Worm (Caenorhabditis elegans) whole organism, mixed stage, embryonic: Measurements from ENCODE around the gene fbxb-60.

Experiments used
- M03D4.4 ChIP-seq: sonication (generic microtip); optimal IDR thresholded peaks from 2 replicates; lab custom pipeline; 2017; ENCODE audit warnings: mild to moderate bottlenecking, missing genetic modification characterization, missing compliant biosample characterization
- bed-3 ChIP-seq: fragments of 200-800 bp; sonication (Bioruptor generic); optimal IDR thresholded peaks from 3 replicates; lab custom pipeline; 2018; ENCODE audit warnings: mild to moderate bottlenecking, missing genetic modification characterization, moderate library complexity, missing compliant biosample characterization
- blmp-1 ChIP-seq: fragments of 150-350 bp; optimal IDR thresholded peaks from 2 replicates; lab custom pipeline; 2014; ENCODE audit warnings: missing biosample characterization, missing genetic modification characterization
- ceh-39 ChIP-seq: fragments of 150-350 bp; optimal IDR thresholded peaks from 2 replicates; lab custom pipeline; 2014; ENCODE audit warnings: missing biosample characterization, missing genetic modification characterization
- ceh-83 ChIP-seq: fragments of 200-800 bp; sonication (Bioruptor generic); optimal IDR thresholded peaks from 2 replicates; lab custom pipeline; 2018; ENCODE audit warnings: mild to moderate bottlenecking, missing genetic modification characterization, missing compliant biosample characterization
- ces-1 ChIP-seq: fragments of 150-350 bp; optimal IDR thresholded peaks from 2 replicates; lab custom pipeline; 2014; ENCODE audit warnings: missing biosample characterization, missing genetic modification reagents, missing genetic modification characterization
- cnd-1 ChIP-seq: fragments of 200-800 bp; sonication (Bioruptor generic); optimal IDR thresholded peaks from 2 replicates; lab custom pipeline; 2018; ENCODE audit warnings: mild to moderate bottlenecking, missing genetic modification characterization, missing compliant biosample characterization
- drap-1 ChIP-seq: fragments of 200-800 bp; sonication (Bioruptor generic); optimal IDR thresholded peaks from 3 replicates; lab custom pipeline; 2018; ENCODE audit warnings: mild to moderate bottlenecking, missing genetic modification characterization, missing compliant biosample characterization
- elt-1 ChIP-seq: sonication (generic microtip); optimal IDR thresholded peaks from 2 replicates; lab custom pipeline; 2017; ENCODE audit warnings: missing genetic modification characterization, mild to moderate bottlenecking, missing compliant biosample characterization, antibody characterized with exemption, moderate library complexity, borderline replicate concordance; ENCODE audit not compliant: insufficient read depth
- elt-3 ChIP-seq: fragments of 150-350 bp; optimal IDR thresholded peaks from 2 replicates; lab custom pipeline; 2014; ENCODE audit warnings: missing biosample characterization, missing genetic modification characterization
- ham-2 ChIP-seq: fragments of 200-800 bp; sonication (Bioruptor generic); optimal IDR thresholded peaks from 2 replicates; lab custom pipeline; 2018; ENCODE audit warnings: mild to moderate bottlenecking, missing genetic modification characterization, missing compliant biosample characterization
- lin-32 ChIP-seq: fragments of 200-800 bp; sonication (Bioruptor generic); optimal IDR thresholded peaks from 2 replicates; lab custom pipeline; 2018; ENCODE audit warnings: mild to moderate bottlenecking, missing genetic modification characterization, missing compliant biosample characterization
- lsy-2 ChIP-seq: fragments of 150-350 bp; optimal IDR thresholded peaks from 2 replicates; lab custom pipeline; 2014; ENCODE audit warnings: missing biosample characterization, missing genetic modification characterization
- mep-1 ChIP-seq: fragments of 150-350 bp; optimal IDR thresholded peaks from 2 replicates; lab custom pipeline; 2017; ENCODE audit warnings: missing biosample characterization, missing genetic modification reagents, missing genetic modification characterization, inconsistent platforms
- mls-2 ChIP-seq: sonication (generic microtip); optimal IDR thresholded peaks from 2 replicates; lab custom pipeline; 2016; ENCODE audit warnings: mild to moderate bottlenecking, missing genetic modification characterization, moderate library complexity, missing compliant biosample characterization
- nhr-12 ChIP-seq: fragments of 150-350 bp; optimal IDR thresholded peaks from 2 replicates; lab custom pipeline; 2014; ENCODE audit warnings: missing biosample characterization, missing genetic modification characterization
- nhr-2 ChIP-seq: fragments of 150-350 bp; optimal IDR thresholded peaks from 2 replicates; lab custom pipeline; 2014; ENCODE audit warnings: missing biosample characterization, missing genetic modification characterization
- nhr-76 ChIP-seq: sonication (generic microtip); optimal IDR thresholded peaks from 2 replicates; lab custom pipeline; 2017; ENCODE audit warnings: missing biosample characterization, missing genetic modification characterization
- pha-4 ChIP-seq: fragments of 150-350 bp; optimal IDR thresholded peaks from 2 replicates; lab custom pipeline; 2018; ENCODE audit warnings: missing biosample characterization, missing genetic modification reagents, missing genetic modification characterization
- sem-2 ChIP-seq: fragments of 200-800 bp; sonication (Bioruptor generic); optimal IDR thresholded peaks from 2 replicates; lab custom pipeline; 2018; ENCODE audit warnings: mild to moderate bottlenecking, missing genetic modification characterization, missing compliant biosample characterization
- snpc-4 ChIP-seq: fragments of 150-350 bp; optimal IDR thresholded peaks from 2 replicates; lab custom pipeline; 2014; ENCODE audit warnings: missing biosample characterization, missing genetic modification characterization
- sptf-1 ChIP-seq: sonication (generic microtip); optimal IDR thresholded peaks from 2 replicates; lab custom pipeline; 2017; ENCODE audit warnings: mild to moderate bottlenecking, missing genetic modification characterization, moderate library complexity, missing compliant biosample characterization
- tbx-8 ChIP-seq: fragments of 200-800 bp; sonication (Bioruptor generic); optimal IDR thresholded peaks from 2 replicates; lab custom pipeline; 2018; ENCODE audit warnings: mild to moderate bottlenecking, missing genetic modification characterization, moderate library complexity, missing compliant biosample characterization
- unc-120 ChIP-seq: sonication (generic microtip); optimal IDR thresholded peaks from 2 replicates; lab custom pipeline; 2017; ENCODE audit warnings: missing genetic modification characterization, missing compliant biosample characterization; ENCODE audit not compliant: poor library complexity, severe bottlenecking
- unc-39 ChIP-seq: fragments of 150-350 bp; optimal IDR thresholded peaks from 2 replicates; lab custom pipeline; 2014; ENCODE audit warnings: missing biosample characterization, missing genetic modification characterization
- unc-62 ChIP-seq: fragments of 150-350 bp; optimal IDR thresholded peaks from 2 replicates; lab custom pipeline; 2014; ENCODE audit warnings: missing biosample characterization, missing genetic modification reagents, missing genetic modification characterization
- zip-8 ChIP-seq: fragments of 150-350 bp; optimal IDR thresholded peaks from 2 replicates; lab custom pipeline; 2014; ENCODE audit warnings: missing biosample characterization, missing genetic modification characterization
- ztf-11 ChIP-seq: fragments of 150-350 bp; optimal IDR thresholded peaks from 2 replicates; lab custom pipeline; 2014; ENCODE audit warnings: missing biosample characterization, missing genetic modification characterization

Gene fbxb-60

ce11 chrV:19299262-19299661 is 1.7 kb downstream of the fbxb-60 start, which contains the start of gene F55C9.14:
Gene F55C9.14 (plus strand): TSS chrV:19299562.
- no peak for TF ChIP-seq ceh-83 (GFP tag; lab: Kevin White, UChicago)
- TF ChIP-seq nhr-12 (tag; lab: Kevin White, UChicago), result no peak
- TF ChIP-seq unc-120 (tag; lab: Kevin White, UChicago), result no peak
- TF ChIP-seq nhr-2 (tag; lab: Kevin White, UChicago), result no peak
- no peak for TF ChIP-seq drap-1
- no peak for TF ChIP-seq ztf-11
- TF ChIP-seq lsy-2, result no peak
- no peak for TF ChIP-seq zip-8 (tag; lab: Kevin White, UChicago)
- TF ChIP-seq nhr-76 (tag; lab: Kevin White, UChicago), result no peak
- no peak for TF ChIP-seq bed-3 (GFP tag; lab: Kevin White, UChicago)
- TF ChIP-seq mep-1, result no peak
- TF ChIP-seq cnd-1 (tag; lab: Kevin White, UChicago), result no peak
- no peak for TF ChIP-seq unc-39
- TF ChIP-seq M03D4.4 (tag; lab: Kevin White, UChicago), result no peak
- no peak for TF ChIP-seq snpc-4 (tag; lab: Kevin White, UChicago)
- TF ChIP-seq blmp-1 (tag; lab: Kevin White, UChicago), result no peak
- TF ChIP-seq pha-4, result no peak
- no peak for TF ChIP-seq elt-1 (tag; lab: Kevin White, UChicago)

- TF ChIP-seq zip-8 (tag; lab: Kevin White, UChicago) (peak; percentile 11), M03D4.4 (tag; lab: Kevin White, UChicago) (no peak)
Observed at ce11 chrV:19301934-19302333, 4.3 kb downstream of the fbxb-60 start, which contains the start of gene fbxb-62. Gene fbxb-62 (minus strand): TSS chrV:19302034.

- TF ChIP-seq snpc-4 (tag; lab: Kevin White, UChicago), result no peak
- peak; percentile 53 for TF ChIP-seq ceh-39
Observed at ce11 chrV:19303589-19304174, 6.1 kb downstream of the fbxb-60 start, which contains the start of the genes fbxb-63 and fbxb-61. Gene fbxb-63 (minus strand): TSS chrV:19303730. Gene fbxb-61 (plus strand): TSS chrV:19304124.

ce11 chrV:19306906-19307305 is 9.3 kb downstream of the fbxb-60 start, which contains the start of gene F55C9.15:
Gene F55C9.15 (minus strand): TSS chrV:19307006.
- TF ChIP-seq ztf-11, result no peak
- TF ChIP-seq mls-2 (tag; lab: Kevin White, UChicago), result no peak
- no peak for TF ChIP-seq unc-62 (GFP tag; lab: Kevin White, UChicago)
- no peak for TF ChIP-seq nhr-76 (tag; lab: Kevin White, UChicago)
- no peak for TF ChIP-seq sem-2 (GFP tag; lab: Kevin White, UChicago)
- no peak for TF ChIP-seq pha-4
- no peak for TF ChIP-seq ceh-83 (GFP tag; lab: Kevin White, UChicago)
- no peak for TF ChIP-seq elt-3 (tag; lab: Kevin White, UChicago)
- TF ChIP-seq snpc-4 (tag; lab: Kevin White, UChicago), result no peak
- TF ChIP-seq unc-120 (tag; lab: Kevin White, UChicago), result no peak
- no peak for TF ChIP-seq ces-1 (GFP tag; lab: Kevin White, UChicago)
- TF ChIP-seq sptf-1 (tag; lab: Kevin White, UChicago), result no peak
- no peak for TF ChIP-seq lin-32

ce11 chrV:19308137-19308536 is 10.5 kb downstream of the fbxb-60 start:
- no peak for TF ChIP-seq mls-2 (tag; lab: Kevin White, UChicago)
- no peak for TF ChIP-seq nhr-76 (tag; lab: Kevin White, UChicago)
- TF ChIP-seq unc-120 (tag; lab: Kevin White, UChicago), result no peak
- no peak for TF ChIP-seq sem-2 (GFP tag; lab: Kevin White, UChicago)
- TF ChIP-seq unc-39, result no peak
- no peak for TF ChIP-seq snpc-4 (tag; lab: Kevin White, UChicago)
- TF ChIP-seq elt-3 (tag; lab: Kevin White, UChicago), result no peak
- TF ChIP-seq ham-2 (GFP tag; lab: Kevin White, UChicago), result no peak
- no peak for TF ChIP-seq pha-4
- no peak for TF ChIP-seq nhr-12 (tag; lab: Kevin White, UChicago)
- TF ChIP-seq bed-3 (GFP tag; lab: Kevin White, UChicago), result no peak
- no peak for TF ChIP-seq blmp-1 (tag; lab: Kevin White, UChicago)
- TF ChIP-seq tbx-8 (GFP tag; lab: Kevin White, UChicago), result no peak
- TF ChIP-seq, all 35 proteins: peak for 0
